Fruit fly (Drosophila melanogaster): Measurements from ENCODE around the gene CG15456.
A peak's percentile ranks its signal among the peaks of the same experiment; 100 is the strongest.

Gene CG15456

DNA sequence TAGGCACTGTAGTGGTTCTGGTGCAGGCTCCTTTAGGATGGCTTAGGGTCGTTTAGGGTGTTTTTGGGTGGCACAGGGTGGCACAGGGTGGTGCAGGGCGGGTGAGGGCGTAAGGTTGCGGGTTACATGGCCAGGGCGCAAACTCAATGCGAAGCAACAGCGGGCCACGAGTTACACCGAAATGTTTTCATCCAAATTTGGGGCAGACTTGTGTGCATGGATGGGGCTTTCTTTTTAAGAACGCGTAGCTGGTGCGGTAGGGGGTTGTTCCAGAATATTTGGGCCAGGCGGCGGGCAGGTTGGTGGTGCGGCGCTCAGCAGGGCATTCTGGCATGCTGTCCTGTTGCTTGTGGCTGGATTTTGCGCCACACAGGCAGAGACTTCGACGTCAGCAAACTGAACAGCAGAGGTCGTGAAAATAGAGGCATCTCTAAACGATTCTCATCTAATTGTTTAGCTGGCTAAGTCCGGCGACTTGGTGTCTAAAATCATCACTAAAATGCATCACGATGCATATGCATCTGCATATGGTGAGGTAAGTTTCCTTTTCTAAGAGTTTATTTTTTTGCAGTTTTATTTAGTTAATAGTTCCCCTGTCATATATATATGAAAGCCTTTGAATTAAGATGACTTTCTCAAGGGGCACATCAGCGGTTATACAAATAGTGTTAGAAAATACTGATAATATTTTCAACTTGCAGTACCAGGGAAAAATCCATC lies 21.2 kb upstream of the CG15456 start (continued):
- TF ChIP-seq Taf1 (GFP tag; IDR thresholded peaks at IDR 0.05) (no peak), tna (GFP tag; IDR thresholded peaks at IDR 0.05; ENCODE audit: partially characterized antibody) (no peak), CG13624 (GFP tag; optimal IDR thresholded peaks at IDR 0.05) (no peak), crol (GFP tag; IDR thresholded peaks at IDR 0.05) (peak; percentile 60), Xrp1 (GFP tag; IDR thresholded peaks at IDR 0.05) (no peak), org-1 (GFP tag; optimal IDR thresholded peaks at IDR 0.05) (no peak), dmrt99B (tag; optimal IDR thresholded peaks at IDR 0.05) (peak; percentile 27), abd-A (tag; optimal IDR thresholded peaks at IDR 0.05) (peak; percentile 44), TFAM (GFP tag; optimal IDR thresholded peaks at IDR 0.05) (no peak), lov (optimal IDR thresholded peaks at IDR 0.05) (no peak), lov (GFP tag; IDR thresholded peaks at IDR 0.05) (no peak), CoRest (tag; optimal IDR thresholded peaks at IDR 0.05) (peak; percentile 1), CG1603 (tag; optimal IDR thresholded peaks at IDR 0.05) (no peak), ssp (GFP tag; IDR thresholded peaks at IDR 0.05) (no peak), CG34422 (GFP tag; IDR thresholded peaks at IDR 0.05) (no peak), CG4360 (GFP tag; IDR thresholded peaks at IDR 0.05) (no peak), CG7556 (GFP tag; optimal IDR thresholded peaks at IDR 0.05) (peak; percentile 52), salm (tag; optimal IDR thresholded peaks at IDR 0.05) (no peak), ftz-f1 (GFP tag; optimal IDR thresholded peaks at IDR 0.05) (no peak), al (GFP tag; IDR thresholded peaks at IDR 0.05) (no peak), fu2 (GFP tag; optimal IDR thresholded peaks at IDR 0.05) (no peak), CG15011 (GFP tag; optimal IDR thresholded peaks at IDR 0.05) (no peak), mirr (GFP tag; optimal IDR thresholded peaks at IDR 0.05) (no peak), CG30431 (GFP tag; optimal IDR thresholded peaks at IDR 0.05) (no peak), dpn (GFP tag; optimal IDR thresholded peaks at IDR 0.05) (no peak), CG16813 (GFP tag; IDR thresholded peaks at IDR 0.05; ENCODE audit: partially characterized antibody) (no peak), Nf-YB (GFP tag; optimal IDR thresholded peaks at IDR 0.05) (no peak), CG16863 (GFP tag; optimal IDR thresholded peaks at IDR 0.05) (no peak), Fer2 (tag; optimal IDR thresholded peaks at IDR 0.05) (no peak), Hr51 (GFP tag; optimal IDR thresholded peaks at IDR 0.05) (peak in 1 of 2 experiments; percentile 26), CG2712 (tag; optimal IDR thresholded peaks at IDR 0.05) (no peak), fd3F (GFP tag; optimal IDR thresholded peaks at IDR 0.05) (no peak), ro (GFP tag; IDR thresholded peaks at IDR 0.05) (no peak), Eip74EF (GFP tag; optimal IDR thresholded peaks at IDR 0.05) (no peak), CG12659 (GFP tag; optimal IDR thresholded peaks at IDR 0.05) (peak; percentile 1), Hsf (GFP tag; optimal IDR thresholded peaks at IDR 0.05) (no peak), CG6175 (GFP tag; IDR thresholded peaks at IDR 0.05) (no peak), CG15073 (GFP tag; optimal IDR thresholded peaks at IDR 0.05) (no peak), Scr (GFP tag; IDR thresholded peaks at IDR 0.05; ENCODE audit: partially characterized antibody) (no peak), klu (GFP tag; IDR thresholded peaks at IDR 0.05) (no peak), CG9727 (GFP tag; optimal IDR thresholded peaks at IDR 0.05) (no peak), Sry-δ (GFP tag; optimal IDR thresholded peaks at IDR 0.05) (no peak), ERR (GFP tag; optimal IDR thresholded peaks at IDR 0.05) (no peak), NFAT (GFP tag; IDR thresholded peaks at IDR 0.05) (no peak), otp (GFP tag; IDR thresholded peaks at IDR 0.05) (no peak), CG18599 (GFP tag; optimal IDR thresholded peaks at IDR 0.05) (peak; percentile 61), YL-1 (GFP tag; optimal IDR thresholded peaks at IDR 0.05) (no peak), CG13894 (tag; optimal IDR thresholded peaks at IDR 0.05) (peak; percentile 41), esg (GFP tag; conservative IDR thresholded peaks at IDR 0.05) (no peak), gro (GFP tag; optimal IDR thresholded peaks at IDR 0.05) (no peak)

Measured in whole organism, embryonic.